Worm (Caenorhabditis elegans): ENCODE results near the gene nspb-7.
A peak's percentile ranks its signal among the peaks of the same experiment; 100 is the strongest.

nspb-7 gene

ce11 chrII:14598367-14598766 is 20.3 kb downstream of the nspb-7 start (continued):
- TF ChIP-seq let-607 (tag; optimal IDR thresholded peaks at IDR 0.05) (peak in 1 of 2 experiments; percentile 36), T07F8.4 (tag; optimal IDR thresholded peaks at IDR 0.05) (no peak), aptf-2 (GFP tag; conservative IDR thresholded peaks at IDR 0.05) (no peak), chd-7 (tag; optimal IDR thresholded peaks at IDR 0.05) (peak; percentile 46), ztf-26 (tag; optimal IDR thresholded peaks at IDR 0.05) (peak; percentile 1), nfyb-1 (GFP tag; IDR thresholded peaks at IDR 0.05) (peak; percentile 54; the same call in 1 of the 2 replicates), F23B12.7 (tag; optimal IDR thresholded peaks at IDR 0.05; ENCODE audit: insufficient read depth) (peak; percentile 6), die-1 (tag; optimal IDR thresholded peaks at IDR 0.05) (no peak), K11D2.4 (GFP tag; IDR thresholded peaks at IDR 0.05) (peak; percentile 54; the same call in 1 of the 2 replicates), attf-5 (GFP tag; optimal IDR thresholded peaks at IDR 0.05) (peak; percentile 4), somi-1 (GFP tag; optimal IDR thresholded peaks at IDR 0.05) (peak; percentile 28), B0336.3 (GFP tag; IDR thresholded peaks at IDR 0.05) (peak; percentile 84), tlf-1 (GFP tag; optimal IDR thresholded peaks at IDR 0.05) (peak; percentile 29)

ce11 chrII:14599284-14599862 is 21.3 kb downstream of the nspb-7 start:
- TF ChIP-seq ama-1 (optimal IDR thresholded peaks at IDR 0.05) = peak; percentile 72
- no peak for TF ChIP-seq ama-1 (GFP tag; optimal IDR thresholded peaks at IDR 0.05)
- no peak for TF ChIP-seq sptf-2 (GFP tag; optimal IDR thresholded peaks at IDR 0.05)
- peak; percentile 20; the same call in 1 of the 2 replicates for TF ChIP-seq hmg-1.2 (GFP tag; IDR thresholded peaks at IDR 0.05)

- TF ChIP-seq ztf-3 (GFP tag; optimal IDR thresholded peaks at IDR 0.05) = peak; percentile 32
- no peak for TF ChIP-seq madf-3 (GFP tag; IDR thresholded peaks at IDR 0.05)
- no peak for TF ChIP-seq snpc-3.4 (tag; optimal IDR thresholded peaks at IDR 0.05)
- peak; percentile 1 for TF ChIP-seq chd-7 (tag; optimal IDR thresholded peaks at IDR 0.05)
- peak; percentile 36 for TF ChIP-seq ama-1 (optimal IDR thresholded peaks at IDR 0.05)
- no peak for TF ChIP-seq ama-1 (GFP tag; optimal IDR thresholded peaks at IDR 0.05)
- TF ChIP-seq pbrm-1 (GFP tag; IDR thresholded peaks at IDR 0.05) = 0 out of 2 replicates have a peak, but pooled peaks have one; percentile 14
- TF ChIP-seq nhr-80 (tag; optimal IDR thresholded peaks at IDR 0.05) = peak; percentile 16
- TF ChIP-seq ceh-27 (GFP tag; optimal IDR thresholded peaks at IDR 0.05) = no peak
These were observed 22.0 kb downstream of the nspb-7 start for ce11 chrII:14599933-14600630.

- TF ChIP-seq F37B4.10 (GFP tag; IDR thresholded peaks at IDR 0.05) (no peak), dox-1 (GFP tag; IDR thresholded peaks at IDR 0.05) (0 out of 2 replicates have a peak, but pooled peaks have one; percentile 4), let-607 (tag; optimal IDR thresholded peaks at IDR 0.05) (peak in 1 of 2 experiments; percentile 6), snpc-3.4 (tag; optimal IDR thresholded peaks at IDR 0.05) (no peak), ama-1 (optimal IDR thresholded peaks at IDR 0.05) (peak; percentile 84), ama-1 (GFP tag; optimal IDR thresholded peaks at IDR 0.05) (no peak)
These were observed 22.8 kb downstream of the nspb-7 start, which contains the start of gene tps-2 for ce11 chrII:14600852-14601313. TSS of gene tps-2 (plus strand) at chrII:14600902.

ce11 chrII:14602735-14603134 is 24.6 kb downstream of the nspb-7 start:
- no peak for TF ChIP-seq ama-1 (optimal IDR thresholded peaks at IDR 0.05)
- TF ChIP-seq ama-1 (GFP tag; optimal IDR thresholded peaks at IDR 0.05) = no peak
- no peak for TF ChIP-seq nhr-80 (tag; optimal IDR thresholded peaks at IDR 0.05)
- no peak for TF ChIP-seq aptf-3 (GFP tag; IDR thresholded peaks at IDR 0.05)
- TF ChIP-seq madf-6 (GFP tag; IDR thresholded peaks at IDR 0.05) = no peak
- no peak for TF ChIP-seq hmg-1.2 (GFP tag; IDR thresholded peaks at IDR 0.05)
- TF ChIP-seq chd-7 (tag; optimal IDR thresholded peaks at IDR 0.05) = no peak
- TF ChIP-seq zfh-2 (GFP tag; conservative IDR thresholded peaks at IDR 0.05) = no peak
- no peak for TF ChIP-seq cebp-2 (GFP tag; IDR thresholded peaks at IDR 0.05)
- TF ChIP-seq C17E4.6 (GFP tag; IDR thresholded peaks at IDR 0.05) = no peak
- TF ChIP-seq lin-35 (GFP tag; optimal IDR thresholded peaks at IDR 0.05) = no peak

Data from whole organism, young adult.